Fruit fly (Drosophila melanogaster) Kc167 (cell line): Measurements from ENCODE around the gene ttk.

Source experiments
- Myc ChIP-seq: fragments of >200 bp; optimal IDR thresholded peaks from 2 replicates; lab custom pipeline; 2017; ENCODE audit warnings: missing external identifiers
- Sin3A ChIP-seq: fragments of >200 bp; optimal IDR thresholded peaks from 2 replicates; lab custom pipeline; 2018; ENCODE audit warnings: missing external identifiers
- h ChIP-seq: fragments of >200 bp; optimal IDR thresholded peaks from 3 replicates; lab custom pipeline; 2018; ENCODE audit warnings: missing external identifiers
- insv ChIP-seq: fragments of >200 bp; optimal IDR thresholded peaks from 3 replicates; lab custom pipeline; 2018; ENCODE audit warnings: missing external identifiers
- psq ChIP-seq: fragments of >200 bp; optimal IDR thresholded peaks from 2 replicates; lab custom pipeline; 2017; ENCODE audit warnings: missing external identifiers

DNA sequence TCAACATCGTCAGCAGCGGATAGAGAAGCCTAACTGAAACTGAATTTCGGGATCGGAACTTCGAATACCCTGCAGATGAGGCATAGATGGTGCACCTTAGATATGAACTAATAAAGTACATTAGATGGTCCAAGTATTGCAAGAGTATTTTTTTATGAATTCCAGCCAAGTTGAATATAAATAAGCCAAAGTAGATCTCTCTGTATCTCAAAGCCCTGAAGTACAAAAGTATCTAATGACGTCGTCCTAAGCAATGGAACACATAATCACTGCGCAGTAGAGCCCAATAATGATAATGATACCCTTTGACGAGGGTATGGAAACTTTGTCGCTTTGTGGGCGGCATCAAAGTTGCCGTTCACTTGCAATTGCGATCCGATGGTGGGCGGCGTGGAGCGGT, 3.9 kb upstream of the ttk start:
- TF ChIP-seq Sin3A (no peak), Myc (no peak), psq (no peak), h (lab: Kevin White, UChicago) (no peak), insv (lab: Kevin White, UChicago) (no peak)
